Fruit fly (Drosophila melanogaster): ENCODE results near the gene CG8578.
A peak's percentile ranks its signal among the peaks of the same experiment; 100 is the strongest.

CG8578 gene

dm6 chrX:15837530-15837929 is 6.7 kb upstream of the CG8578 start, which contains the start of gene CG8565:
Gene CG8565, plus strand, starts transcription at chrX:15837830.
- TF ChIP-seq zen (tag; optimal IDR thresholded peaks at IDR 0.05) (no peak), HmgZ (tag; optimal IDR thresholded peaks at IDR 0.05) (no peak), Oaz (GFP tag; IDR thresholded peaks at IDR 0.05) (no peak), CG3838 (GFP tag; optimal IDR thresholded peaks at IDR 0.05) (no peak), Med (GFP tag) (no peak), CG11696 (GFP tag; IDR thresholded peaks at IDR 0.05) (no peak), CG7987 (GFP tag; optimal IDR thresholded peaks at IDR 0.05) (no peak), Side (GFP tag; optimal IDR thresholded peaks at IDR 0.05) (no peak), sd (tag; optimal IDR thresholded peaks at IDR 0.05) (no peak), sisA (GFP tag; IDR thresholded peaks at IDR 0.05) (no peak), dmrt11E (tag; optimal IDR thresholded peaks at IDR 0.05) (no peak), Nf-YC (tag; optimal IDR thresholded peaks at IDR 0.05) (no peak)

DNA sequence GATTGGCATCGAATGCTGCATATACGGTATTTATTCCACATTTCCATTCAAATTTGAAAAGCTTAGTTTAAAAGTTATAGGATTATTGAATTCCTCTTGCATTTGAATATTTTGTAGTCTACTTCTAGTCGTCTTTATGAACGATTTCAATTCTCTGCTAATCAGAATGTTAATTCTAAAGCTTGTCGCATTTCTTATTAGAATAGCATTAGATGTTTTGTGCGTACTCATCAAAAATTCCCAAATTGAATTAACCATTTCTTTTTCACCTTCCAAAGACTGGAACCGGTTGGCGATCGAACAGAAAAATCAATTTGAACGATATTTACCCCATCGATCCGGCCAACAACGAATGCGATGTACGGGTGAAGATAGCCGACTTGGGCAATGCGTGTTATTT is 4.3 kb upstream of the CG8578 start:
- peak; percentile 19 for TF ChIP-seq BEAF-32 (GFP tag; optimal IDR thresholded peaks at IDR 0.05)
- TF ChIP-seq pita (GFP tag; optimal IDR thresholded peaks at IDR 0.05), result peak; percentile 29
- no peak for TF ChIP-seq Ets65A (GFP tag)
- no peak for TF ChIP-seq CG34376 (GFP tag; optimal IDR thresholded peaks at IDR 0.05)
- peak in 1 of 2 experiments; percentile 93 for TF ChIP-seq insv (GFP tag; optimal IDR thresholded peaks at IDR 0.05)
- TF ChIP-seq zen (tag; optimal IDR thresholded peaks at IDR 0.05), result peak; percentile 23
- TF ChIP-seq Asciz (GFP tag; optimal IDR thresholded peaks at IDR 0.05), result no peak

- TF ChIP-seq Vsx1 (GFP tag; optimal IDR thresholded peaks at IDR 0.05), result no peak
- peak; percentile 98 for TF ChIP-seq mld (GFP tag; IDR thresholded peaks at IDR 0.05; ENCODE audit: partially characterized antibody)
- TF ChIP-seq vfl (GFP tag; optimal IDR thresholded peaks at IDR 0.05), result no peak
- TF ChIP-seq CG7556 (GFP tag; optimal IDR thresholded peaks at IDR 0.05), result no peak
- TF ChIP-seq CG12071 (GFP tag; optimal IDR thresholded peaks at IDR 0.05), result no peak
- TF ChIP-seq wdn (GFP tag; IDR thresholded peaks at IDR 0.05), result no peak
- no peak for TF ChIP-seq CG8359 (GFP tag; optimal IDR thresholded peaks at IDR 0.05; ENCODE audit: borderline replicate concordance)
- no peak for TF ChIP-seq fru (optimal IDR thresholded peaks at IDR 0.05)
- no peak for TF ChIP-seq croc (GFP tag; conservative IDR thresholded peaks at IDR 0.05)
- TF ChIP-seq Bgb (GFP tag; IDR thresholded peaks at IDR 0.05; ENCODE audit: partially characterized antibody), result peak; percentile 97
- TF ChIP-seq psq (GFP tag; optimal IDR thresholded peaks at IDR 0.05), result no peak
- no peak for TF ChIP-seq chif (GFP tag; optimal IDR thresholded peaks at IDR 0.05)
- TF ChIP-seq ash1 (GFP tag; optimal IDR thresholded peaks at IDR 0.05), result no peak
- peak; percentile 81 for TF ChIP-seq CG13287 (GFP tag; IDR thresholded peaks at IDR 0.05; ENCODE audit: partially characterized antibody)
- peak; percentile 96; the same call in 2 of the 3 replicates for TF ChIP-seq Opbp (GFP tag; IDR thresholded peaks at IDR 0.05; ENCODE audit: partially characterized antibody)
- no peak for TF ChIP-seq ro (GFP tag; IDR thresholded peaks at IDR 0.05)
- no peak for TF ChIP-seq MTF-1 (GFP tag; optimal IDR thresholded peaks at IDR 0.05; ENCODE audit: borderline replicate concordance)
- no peak for TF ChIP-seq jumu (GFP tag; optimal IDR thresholded peaks at IDR 0.05)
- TF ChIP-seq Ets97D (GFP tag; optimal IDR thresholded peaks at IDR 0.05), result no peak
- no peak for TF ChIP-seq insv (GFP tag; optimal IDR thresholded peaks at IDR 0.05)
- TF ChIP-seq hbn (GFP tag; IDR thresholded peaks at IDR 0.05; ENCODE audit: partially characterized antibody), result peak; percentile 44; the same call in 1 of the 2 replicates
- TF ChIP-seq slp2 (GFP tag; optimal IDR thresholded peaks at IDR 0.05), result no peak
- TF ChIP-seq CG9437 (GFP tag; optimal IDR thresholded peaks at IDR 0.05), result no peak
- no peak for TF ChIP-seq CG3065 (GFP tag; optimal IDR thresholded peaks at IDR 0.05)
- peak; percentile 81 for TF ChIP-seq D19B (GFP tag; optimal IDR thresholded peaks at IDR 0.05)
- TF ChIP-seq Atf-2 (GFP tag; optimal IDR thresholded peaks at IDR 0.05), result no peak
- no peak for TF ChIP-seq D19A (tag; optimal IDR thresholded peaks at IDR 0.05)
- TF ChIP-seq sim (GFP tag; IDR thresholded peaks at IDR 0.05), result no peak
- no peak for TF ChIP-seq CG1233 (GFP tag; optimal IDR thresholded peaks at IDR 0.05)
- TF ChIP-seq E2f1 (GFP tag; IDR thresholded peaks at IDR 0.05), result no peak
- TF ChIP-seq chn (GFP tag; optimal IDR thresholded peaks at IDR 0.05), result no peak
- TF ChIP-seq CG32767 (GFP tag; IDR thresholded peaks at IDR 0.05), result no peak
These were observed 2.9 kb upstream of the CG8578 start for dm6 chrX:15841346-15841745.

All from whole organism, embryonic.